Worm (Caenorhabditis elegans): ENCODE measurements around the gene K11H12.1.

K11H12.1 gene

ce11 chrIV:666991-667390 lies 13.8 kb upstream of the K11H12.1 start, which contains the start of gene K11H12.6:
Gene K11H12.6 (plus strand): TSS chrIV:667291.
- TF ChIP-seq skn-1 (tag; optimal IDR thresholded peaks at IDR 0.05): no peak
- TF ChIP-seq lin-39 (tag; optimal IDR thresholded peaks at IDR 0.05): no peak
- TF ChIP-seq nhr-67 (tag; optimal IDR thresholded peaks at IDR 0.05): no peak
- TF ChIP-seq ceh-16 (tag; optimal IDR thresholded peaks at IDR 0.05): no peak
- TF ChIP-seq egl-27 (tag; optimal IDR thresholded peaks at IDR 0.05): no peak
- no peak for TF ChIP-seq R02D3.7 (tag; optimal IDR thresholded peaks at IDR 0.05)
- no peak for TF ChIP-seq nhr-237 (tag; optimal IDR thresholded peaks at IDR 0.05)
- TF ChIP-seq nhr-23 (tag; optimal IDR thresholded peaks at IDR 0.05): no peak
- TF ChIP-seq ceh-28 (tag; optimal IDR thresholded peaks at IDR 0.05): no peak
- TF ChIP-seq elt-2 (tag; optimal IDR thresholded peaks at IDR 0.05): no peak
- no peak for TF ChIP-seq mml-1 (tag; optimal IDR thresholded peaks at IDR 0.05)
- no peak for TF ChIP-seq lsy-12 (tag; optimal IDR thresholded peaks at IDR 0.05)
- TF ChIP-seq nhr-25 (tag; optimal IDR thresholded peaks at IDR 0.05): no peak

- TF ChIP-seq lin-15B (tag; optimal IDR thresholded peaks at IDR 0.05): no peak
- no peak for TF ChIP-seq ztf-4 (tag; optimal IDR thresholded peaks at IDR 0.05)
- TF ChIP-seq daf-12 (tag; optimal IDR thresholded peaks at IDR 0.05): no peak
- TF ChIP-seq zag-1 (tag; optimal IDR thresholded peaks at IDR 0.05): no peak
- no peak for TF ChIP-seq eor-1 (tag; optimal IDR thresholded peaks at IDR 0.05)
- no peak for TF ChIP-seq R02D3.7 (tag; optimal IDR thresholded peaks at IDR 0.05)
- TF ChIP-seq snpc-4 (tag; optimal IDR thresholded peaks at IDR 0.05): no peak
- TF ChIP-seq ZK546.5 (tag; optimal IDR thresholded peaks at IDR 0.05): no peak
- TF ChIP-seq sea-2 (GFP tag; optimal IDR thresholded peaks at IDR 0.05): no peak
- no peak for TF ChIP-seq lin-39 (tag; optimal IDR thresholded peaks at IDR 0.05)
- TF ChIP-seq ceh-82 (tag; optimal IDR thresholded peaks at IDR 0.05): no peak
- no peak for TF ChIP-seq nhr-25 (tag; optimal IDR thresholded peaks at IDR 0.05)
- TF ChIP-seq tbx-2 (tag; optimal IDR thresholded peaks at IDR 0.05): no peak
- TF ChIP-seq nhr-77 (tag; optimal IDR thresholded peaks at IDR 0.05): no peak
- no peak for TF ChIP-seq fkh-2 (tag; optimal IDR thresholded peaks at IDR 0.05)
- TF ChIP-seq nhr-76 (tag; optimal IDR thresholded peaks at IDR 0.05): no peak
- TF ChIP-seq ceh-16 (tag; optimal IDR thresholded peaks at IDR 0.05): no peak
- no peak for TF ChIP-seq pqm-1 (tag; optimal IDR thresholded peaks at IDR 0.05)
- no peak for TF ChIP-seq pha-4 (tag; optimal IDR thresholded peaks at IDR 0.05)
Observed at ce11 chrIV:665225-665624, 12.0 kb upstream of the K11H12.1 start, which contains the start of gene K11H12.7. Gene K11H12.7 (plus strand): TSS chrIV:665525.

ce11 chrIV:664122-664521 lies 10.9 kb upstream of the K11H12.1 start:
- TF ChIP-seq egl-27 (tag; optimal IDR thresholded peaks at IDR 0.05): peak; percentile 7
- peak; percentile 23 for TF ChIP-seq ceh-28 (tag; optimal IDR thresholded peaks at IDR 0.05)
- peak; percentile 63 for TF ChIP-seq nhr-25 (tag; optimal IDR thresholded peaks at IDR 0.05)
- TF ChIP-seq lin-15B (tag; optimal IDR thresholded peaks at IDR 0.05): no peak
- no peak for TF ChIP-seq jun-1 (tag; optimal IDR thresholded peaks at IDR 0.05)
- TF ChIP-seq skn-1 (tag; optimal IDR thresholded peaks at IDR 0.05): no peak
- TF ChIP-seq unc-62 (GFP tag; optimal IDR thresholded peaks at IDR 0.05): peak; percentile 76
- TF ChIP-seq ceh-82 (tag; optimal IDR thresholded peaks at IDR 0.05): no peak
- peak; percentile 18 for TF ChIP-seq snpc-4 (tag; optimal IDR thresholded peaks at IDR 0.05)
- TF ChIP-seq lin-39 (tag; optimal IDR thresholded peaks at IDR 0.05): peak; percentile 30
- no peak for TF ChIP-seq pha-4 (tag; optimal IDR thresholded peaks at IDR 0.05)
- no peak for TF ChIP-seq fos-1 (tag; optimal IDR thresholded peaks at IDR 0.05)
- no peak for TF ChIP-seq nhr-11 (tag; optimal IDR thresholded peaks at IDR 0.05)
- TF ChIP-seq hmg-11 (tag; optimal IDR thresholded peaks at IDR 0.05): peak; percentile 49
- TF ChIP-seq zag-1 (tag; optimal IDR thresholded peaks at IDR 0.05): no peak

ce11 chrIV:661623-662022 lies 8.4 kb upstream of the K11H12.1 start:
- TF ChIP-seq pha-4 (tag; optimal IDR thresholded peaks at IDR 0.05) (no peak), unc-39 (tag; optimal IDR thresholded peaks at IDR 0.05) (no peak), ceh-9 (tag; optimal IDR thresholded peaks at IDR 0.05) (no peak), nhr-77 (tag; optimal IDR thresholded peaks at IDR 0.05) (no peak), ztf-11 (tag; optimal IDR thresholded peaks at IDR 0.05) (no peak), nfya-1 (tag; optimal IDR thresholded peaks at IDR 0.05; ENCODE audit: insufficient read depth) (no peak), nhr-11 (tag; optimal IDR thresholded peaks at IDR 0.05) (no peak), ZK546.5 (tag; optimal IDR thresholded peaks at IDR 0.05) (no peak)
